Fruit fly (Drosophila melanogaster): Measurements from ENCODE around the gene Rpn7.

DNA sequence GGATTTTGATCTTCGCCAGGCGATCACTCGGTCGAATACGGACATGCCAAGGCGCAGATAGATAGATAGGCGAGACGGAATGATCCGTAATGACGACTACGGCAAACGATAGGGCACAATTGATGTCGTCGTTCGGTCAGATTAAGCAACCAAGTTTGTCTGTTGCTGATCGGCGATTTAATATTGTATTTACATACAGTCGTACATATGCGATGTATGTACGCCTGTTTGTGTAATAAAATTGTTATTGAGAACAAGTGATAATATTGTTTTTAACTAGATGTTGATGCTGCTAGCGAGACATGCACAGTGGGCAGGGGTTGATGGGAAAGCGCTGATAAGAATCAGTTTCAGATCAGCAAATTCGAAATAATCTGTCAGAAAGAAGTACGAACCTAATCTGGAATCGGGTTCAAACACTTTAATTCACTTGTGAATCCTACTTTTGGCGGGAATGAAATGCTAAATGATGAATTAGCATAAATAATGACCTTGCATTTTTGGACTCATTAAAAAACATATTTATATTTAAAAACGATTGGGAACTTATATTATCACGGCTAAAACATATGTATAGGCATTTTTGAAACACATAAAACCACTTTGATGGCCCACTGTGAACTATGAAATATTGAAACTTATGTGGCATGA is 6.4 kb downstream of the Rpn7 start:
- TF ChIP-seq psq (GFP tag; optimal IDR thresholded peaks at IDR 0.05) (no peak), br (GFP tag; optimal IDR thresholded peaks at IDR 0.05) (no peak), Hr83 (GFP tag; optimal IDR thresholded peaks at IDR 0.05; ENCODE audit: poor library complexity, severe bottlenecking) (no peak), N (GFP tag; optimal IDR thresholded peaks at IDR 0.05) (no peak), tai (GFP tag; optimal IDR thresholded peaks at IDR 0.05) (no peak), Myc (optimal IDR thresholded peaks at IDR 0.05) (no peak), Hr78 (GFP tag; optimal IDR thresholded peaks at IDR 0.05) (no peak), dmrt93B (GFP tag; optimal IDR thresholded peaks at IDR 0.05) (no peak)

Measured in whole organism, wandering third instar larva.